Fruit fly (Drosophila melanogaster): ENCODE measurements around the gene myo.

DNA sequence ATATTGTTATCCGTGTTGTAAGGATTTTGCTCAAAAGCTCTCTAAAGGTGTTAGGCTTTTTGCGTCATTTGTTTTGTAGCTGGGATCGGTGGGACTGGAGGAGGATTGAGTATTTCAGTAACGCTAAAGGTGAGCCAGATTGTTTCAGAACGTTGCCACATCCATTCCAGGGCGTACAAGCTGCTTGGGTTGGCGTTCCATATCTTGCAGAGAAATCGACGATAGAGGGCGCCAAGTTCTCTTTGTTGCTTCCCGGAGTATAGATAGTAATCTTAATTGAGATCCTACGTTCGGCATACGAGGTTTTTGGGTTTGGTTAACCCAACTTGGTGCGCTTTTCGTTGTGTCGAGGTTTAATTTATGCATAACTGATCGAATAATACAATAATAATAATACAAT is 22.8 kb upstream of the myo start:
- no peak for TF ChIP-seq Ets21C (GFP tag; optimal IDR thresholded peaks at IDR 0.05)
- TF ChIP-seq cyc (GFP tag; optimal IDR thresholded peaks at IDR 0.05), result no peak
- TF ChIP-seq CG8319 (GFP tag; optimal IDR thresholded peaks at IDR 0.05), result no peak
- no peak for TF ChIP-seq CG10631 (GFP tag; optimal IDR thresholded peaks at IDR 0.05)
- TF ChIP-seq CG6276 (GFP tag; optimal IDR thresholded peaks at IDR 0.05), result no peak
- TF ChIP-seq dsx (GFP tag; optimal IDR thresholded peaks at IDR 0.05; ENCODE audit: poor library complexity, severe bottlenecking), result no peak
- no peak for TF ChIP-seq CG1621 (tag; optimal IDR thresholded peaks at IDR 0.05)
- TF ChIP-seq salr (GFP tag; optimal IDR thresholded peaks at IDR 0.05), result no peak
- TF ChIP-seq CG6792 (GFP tag; optimal IDR thresholded peaks at IDR 0.05), result no peak
- no peak for TF ChIP-seq CG6808 (GFP tag; optimal IDR thresholded peaks at IDR 0.05)
- TF ChIP-seq Eip75B (GFP tag; optimal IDR thresholded peaks at IDR 0.05), result no peak
- TF ChIP-seq CG32006 (GFP tag; optimal IDR thresholded peaks at IDR 0.05), result no peak
- TF ChIP-seq Smox (GFP tag; optimal IDR thresholded peaks at IDR 0.05), result no peak
- TF ChIP-seq pdm3 (GFP tag; optimal IDR thresholded peaks at IDR 0.05), result no peak

All from whole organism, prepupa.